Fruit fly (Drosophila melanogaster) whole organism, adult: ENCODE measurements around the gene Yod1.

Source experiments
- CG11617 ChIP-seq: fragments of 200-800 bp; sonication (Bioruptor generic); optimal IDR thresholded peaks from 2 replicates; lab custom pipeline; 2017; ENCODE audit warnings: mild to moderate bottlenecking, missing biosample characterization, missing genetic modification reagents, missing genetic modification characterization
- CG12768 ChIP-seq: fragments of 200-800 bp; sonication (Bioruptor generic); optimal IDR thresholded peaks from 2 replicates; lab custom pipeline; 2017; ENCODE audit warnings: missing biosample characterization, missing genetic modification characterization, mild to moderate bottlenecking, moderate library complexity, missing genetic modification reagents
- CG1620 ChIP-seq: fragments of 200-800 bp; sonication (Bioruptor generic); optimal IDR thresholded peaks from 2 replicates; lab custom pipeline; 2016; ENCODE audit warnings: missing biosample characterization, missing genetic modification characterization
- CG7101 ChIP-seq: fragments of 200-800 bp; sonication (Bioruptor generic); optimal IDR thresholded peaks from 2 replicates; lab custom pipeline; 2018; ENCODE audit warnings: missing biosample characterization, mild to moderate bottlenecking, missing genetic modification characterization, moderate library complexity
- Clk ChIP-seq: fragments of 200-800 bp; sonication (Bioruptor generic); optimal IDR thresholded peaks from 2 replicates; lab custom pipeline; 2017; ENCODE audit warnings: missing biosample characterization, missing genetic modification characterization
- Crg-1 ChIP-seq: fragments of 200-800 bp; sonication (Bioruptor generic); optimal IDR thresholded peaks from 2 replicates; lab custom pipeline; 2016; ENCODE audit warnings: missing biosample characterization, missing genetic modification characterization
- bab1 ChIP-seq: fragments of 200-800 bp; sonication (Bioruptor generic); optimal IDR thresholded peaks from 3 replicates; lab custom pipeline; 2019; ENCODE audit warnings: missing biosample characterization, mild to moderate bottlenecking, missing genetic modification characterization, moderate library complexity
- cnc ChIP-seq, 2 experiments: fragments of >200 bp; optimal IDR thresholded peaks; 2 replicates each; lab custom pipeline; 2017
- ovo ChIP-seq: fragments of 200-800 bp; sonication (Bioruptor generic); optimal IDR thresholded peaks from 2 replicates; lab custom pipeline; 2016; ENCODE audit warnings: missing biosample characterization, missing genetic modification characterization
- pad ChIP-seq: fragments of 200-800 bp; sonication (Bioruptor generic); optimal IDR thresholded peaks from 3 replicates; lab custom pipeline; 2017; ENCODE audit warnings: missing biosample characterization, missing genetic modification characterization, mild to moderate bottlenecking, moderate library complexity, missing genetic modification reagents
- toe ChIP-seq: fragments of 200-800 bp; sonication (Bioruptor generic); optimal IDR thresholded peaks from 2 replicates; lab custom pipeline; 2016; ENCODE audit warnings: missing biosample characterization, missing genetic modification characterization

- no peak for TF ChIP-seq bab1 (GFP tag; lab: Kevin White, UChicago)
- TF ChIP-seq ovo, result no peak
- TF ChIP-seq CG1620, result no peak
- no peak for TF ChIP-seq Clk (GFP tag; lab: Kevin White, UChicago)
- TF ChIP-seq pad (GFP tag; lab: Kevin White, UChicago), result no peak
- no peak for TF ChIP-seq CG12768 (GFP tag; lab: Kevin White, UChicago)
- no peak for TF ChIP-seq cnc (optimal IDR thresholded peaks at IDR 0.05; lab: Kevin White, UChicago)
- TF ChIP-seq Crg-1 (GFP tag; lab: Kevin White, UChicago), result no peak
- TF ChIP-seq CG11617, result no peak
- TF ChIP-seq CG7101 (tag; lab: Kevin White, UChicago), result no peak
- TF ChIP-seq toe, result no peak
Observed at dm6 chr3L:5132966-5133365, 705 bp upstream of the Yod1 start, which contains the start of gene CG15213.
